Fruit fly (Drosophila melanogaster) ovary, adult (tissue): ENCODE results near the gene CG10877.
A peak's percentile ranks its signal among the peaks of the same experiment; 100 is the strongest.

Experiments
- CG17801 ChIP-seq: fragments of 200-800 bp; optimal IDR thresholded peaks from 2 replicates; lab custom pipeline; 2019; ENCODE audit warnings: missing biosample characterization, mild to moderate bottlenecking, missing genetic modification characterization, moderate library complexity; ENCODE audit not compliant: partially characterized antibody

Gene CG10877

dm6 chr3R:20546662-20547620, 16.9 kb downstream of the CG10877 start:
- TF ChIP-seq CG17801 (GFP tag; lab: Kevin White, UChicago): no peak

dm6 chr3R:20545678-20546077, 18.2 kb downstream of the CG10877 start:
- no peak for TF ChIP-seq CG17801 (GFP tag; lab: Kevin White, UChicago)

DNA sequence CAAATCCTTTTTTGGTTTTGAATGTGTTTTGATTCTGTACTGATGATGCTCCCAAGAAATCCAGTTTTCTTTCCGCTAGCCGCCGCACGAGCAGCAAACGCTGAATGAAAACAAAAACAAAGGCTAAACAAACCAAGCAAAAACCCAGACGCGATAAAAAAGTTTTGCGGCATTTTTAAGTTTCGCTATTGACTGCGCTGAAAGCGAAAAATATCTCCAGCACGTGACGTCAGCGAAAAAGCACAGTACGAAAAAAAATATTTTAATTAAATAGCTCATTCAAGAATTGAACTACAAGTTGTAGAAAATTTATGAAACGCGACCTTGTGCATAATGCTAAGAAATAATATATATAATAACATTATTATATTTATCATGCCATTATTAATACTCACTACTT, 18.9 kb downstream of the CG10877 start:
- no peak for TF ChIP-seq CG17801 (GFP tag; lab: Kevin White, UChicago)

- no peak for TF ChIP-seq CG17801 (GFP tag; lab: Kevin White, UChicago)
Measured at dm6 chr3R:20543719-20544118, 20.1 kb downstream of the CG10877 start.

dm6 chr3R:20543220-20543619, 20.6 kb downstream of the CG10877 start:
- TF ChIP-seq CG17801 (GFP tag; lab: Kevin White, UChicago): no peak

DNA sequence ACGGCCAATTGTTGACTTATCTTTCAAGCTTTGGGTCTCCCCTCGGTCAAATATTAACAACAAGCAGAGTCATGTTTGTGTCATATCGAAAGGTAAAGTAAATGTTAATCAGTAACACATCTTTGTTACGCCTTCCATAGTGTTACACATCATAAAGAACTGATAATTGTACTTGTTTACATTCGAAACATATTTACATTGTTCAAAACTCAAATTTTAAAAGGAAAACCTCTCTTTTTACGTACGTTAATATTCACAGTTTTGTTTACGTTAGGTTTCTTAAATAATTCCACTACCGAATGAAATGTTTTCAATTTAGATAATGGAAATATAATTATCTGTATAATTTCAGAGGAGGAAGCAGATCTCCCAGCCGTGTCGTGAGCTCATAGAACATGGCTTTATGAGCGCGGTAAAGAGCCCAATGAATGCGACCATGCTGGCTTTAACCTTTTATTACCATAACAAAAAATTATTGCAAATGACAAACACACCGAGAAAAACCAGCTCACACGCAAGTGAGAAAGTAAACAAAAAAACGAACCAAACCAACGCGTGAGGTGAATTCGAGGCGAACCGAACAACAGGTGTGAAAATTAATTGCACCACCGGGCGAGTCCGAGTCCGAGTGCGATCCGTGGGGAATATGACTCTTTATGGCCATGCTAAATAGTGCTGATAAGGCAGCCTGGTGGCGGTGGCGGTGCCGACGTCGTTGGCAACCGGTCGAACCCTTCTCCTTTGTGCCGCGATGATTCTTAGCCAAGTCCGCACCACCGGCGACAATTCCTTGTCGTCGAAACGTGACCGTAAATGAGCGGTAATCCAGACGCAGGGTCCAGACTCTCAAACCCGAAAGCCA, 21.4 kb downstream of the CG10877 start:
- peak; percentile 7 for TF ChIP-seq CG17801 (GFP tag; lab: Kevin White, UChicago)

dm6 chr3R:20534575-20534974, 29.3 kb downstream of the CG10877 start, which contains the start of the genes MtnE and MtnD:
Gene MtnE, minus strand, starts transcription at chr3R:20534704.
Gene MtnD, plus strand, starts transcription at chr3R:20534962.
- no peak for TF ChIP-seq CG17801 (GFP tag; lab: Kevin White, UChicago)
